Worm (Caenorhabditis elegans): ENCODE results near the gene twk-16.

Gene twk-16

ce11 chrX:3127626-3128142 lies 46.8 kb downstream of the twk-16 start (continued):
- 0 out of 2 replicates have a peak, but pooled peaks have one; percentile 32 for TF ChIP-seq mdt-29 (GFP tag; IDR thresholded peaks at IDR 0.05)
- no peak for TF ChIP-seq madf-5 (GFP tag; IDR thresholded peaks at IDR 0.05)
- peak; percentile 41 to 66 for TF ChIP-seq daf-16 (GFP tag; optimal IDR thresholded peaks at IDR 0.05)
- TF ChIP-seq daf-16 (tag; optimal IDR thresholded peaks at IDR 0.05), result peak; percentile 64
- TF ChIP-seq dmd-8 (GFP tag; IDR thresholded peaks at IDR 0.05), result peak; percentile 64; the same call in 1 of the 2 replicates
- TF ChIP-seq mes-2 (tag; optimal IDR thresholded peaks at IDR 0.05; ENCODE audit: poor library complexity, severe bottlenecking), result peak; percentile 83
- peak; percentile 84 for TF ChIP-seq nhr-48 (tag; optimal IDR thresholded peaks at IDR 0.05)
